Fruit fly (Drosophila melanogaster) ovary, adult (tissue): ENCODE data around the gene h-cup.

Experiments
- CG17801 ChIP-seq: fragments of 200-800 bp; optimal IDR thresholded peaks from 2 replicates; lab custom pipeline; 2019; ENCODE audit warnings: missing biosample characterization, mild to moderate bottlenecking, missing genetic modification characterization, moderate library complexity; ENCODE audit not compliant: partially characterized antibody

Gene h-cup

dm6 chr3R:15409772-15410688 is 27.3 kb upstream of the h-cup start:
- TF ChIP-seq CG17801 (GFP tag; lab: Kevin White, UChicago), result peak; percentile 22

dm6 chr3R:15409110-15409771 is 26.5 kb upstream of the h-cup start:
- no peak for TF ChIP-seq CG17801 (GFP tag; lab: Kevin White, UChicago)

dm6 chr3R:15408131-15408731 is 25.5 kb upstream of the h-cup start, which contains the start of gene Atx2:
Gene Atx2, plus strand, starts transcription at chr3R:15408423.
- peak; percentile 28 for TF ChIP-seq CG17801 (GFP tag; lab: Kevin White, UChicago)

- no peak for TF ChIP-seq CG17801 (GFP tag; lab: Kevin White, UChicago)
Observed at dm6 chr3R:15407020-15407501, 24.3 kb upstream of the h-cup start, which contains the start of gene CG6125. Gene CG6125, minus strand, starts transcription at chr3R:15407070.

dm6 chr3R:15406393-15406792 is 23.6 kb upstream of the h-cup start:
- TF ChIP-seq CG17801 (GFP tag; lab: Kevin White, UChicago), result no peak

dm6 chr3R:15402654-15403053 is 19.9 kb upstream of the h-cup start:
- TF ChIP-seq CG17801 (GFP tag; lab: Kevin White, UChicago), result no peak

dm6 chr3R:15393206-15393805 is 10.6 kb upstream of the h-cup start:
- TF ChIP-seq CG17801 (GFP tag; lab: Kevin White, UChicago), result no peak

- no peak for TF ChIP-seq CG17801 (GFP tag; lab: Kevin White, UChicago)
Observed at dm6 chr3R:15379071-15379470, 3.7 kb downstream of the h-cup start.

dm6 chr3R:15375470-15375869 is 7.3 kb downstream of the h-cup start:
- no peak for TF ChIP-seq CG17801 (GFP tag; lab: Kevin White, UChicago)

dm6 chr3R:15374397-15374796 is 8.4 kb downstream of the h-cup start, which contains the start of gene Rbp:
Gene Rbp, plus strand, starts transcription at chr3R:15374635.
- TF ChIP-seq CG17801 (GFP tag; lab: Kevin White, UChicago), result no peak

dm6 chr3R:15371833-15372232 is 10.9 kb downstream of the h-cup start, which contains the start of the genes Ccm3 and CG6136:
Gene Ccm3, plus strand, starts transcription at chr3R:15371957.
Gene CG6136, minus strand, starts transcription at chr3R:15372212.
- TF ChIP-seq CG17801 (GFP tag; lab: Kevin White, UChicago), result peak; percentile 67

- TF ChIP-seq CG17801 (GFP tag; lab: Kevin White, UChicago), result no peak
Observed at dm6 chr3R:15369742-15370141, 13.0 kb downstream of the h-cup start, which contains the start of gene CG14868. Gene CG14868, minus strand, starts transcription at chr3R:15369945.

- no peak for TF ChIP-seq CG17801 (GFP tag; lab: Kevin White, UChicago)
Observed at dm6 chr3R:15367477-15367876, 15.3 kb downstream of the h-cup start, which contains the start of gene CG34404. Gene CG34404, minus strand, starts transcription at chr3R:15367665.

dm6 chr3R:15366839-15367238 is 15.9 kb downstream of the h-cup start:
- peak; percentile 6 for TF ChIP-seq CG17801 (GFP tag; lab: Kevin White, UChicago)
